Worm (Caenorhabditis elegans) whole organism, young adult: Measurements from ENCODE around the gene irld-18.

Experiments
- B0261.1 ChIP-seq: sonication (generic microtip); optimal IDR thresholded peaks from 2 replicates; lab custom pipeline; 2016; ENCODE audit warnings: mild to moderate bottlenecking, missing genetic modification characterization, moderate library complexity, missing compliant biosample characterization
- C17E4.6 ChIP-seq: fragments of 200-800 bp; sonication (Bioruptor generic); IDR thresholded peaks from 2 replicates; pipeline ENCODE4 v1.3.6; 2022; ENCODE audit warnings: missing genetic modification reagents, missing genetic modification characterization, missing compliant biosample characterization
- D2030.7 ChIP-seq: fragments of 200-800 bp; sonication (Bioruptor generic); IDR thresholded peaks from 2 replicates; pipeline ENCODE4 v1.3.6; 2022; ENCODE audit warnings: missing genetic modification reagents, missing genetic modification characterization, missing compliant biosample characterization
- F37B4.10 ChIP-seq: fragments of 200-800 bp; sonication (Bioruptor generic); IDR thresholded peaks from 2 replicates; pipeline ENCODE4 v1.3.6; 2022; ENCODE audit warnings: missing genetic modification characterization, missing compliant biosample characterization
- F57A8.1 ChIP-seq: fragments of 200-800 bp; sonication (Bioruptor generic); optimal IDR thresholded peaks from 2 replicates; lab custom pipeline; 2018; ENCODE audit warnings: mild to moderate bottlenecking, missing genetic modification characterization, moderate library complexity, missing compliant biosample characterization
- F57C9.4 ChIP-seq: sonication (generic microtip); optimal IDR thresholded peaks from 2 replicates; lab custom pipeline; 2017; ENCODE audit warnings: mild to moderate bottlenecking, missing genetic modification characterization, missing compliant biosample characterization
- K12H6.12 ChIP-seq: fragments of 200-800 bp; sonication (Bioruptor generic); optimal IDR thresholded peaks from 2 replicates; lab custom pipeline; 2018; ENCODE audit warnings: mild to moderate bottlenecking, missing genetic modification characterization, missing compliant biosample characterization
- Y53F4B.3 ChIP-seq: fragments of 200-800 bp; sonication (Bioruptor generic); IDR thresholded peaks from 2 replicates; pipeline ENCODE4 v1.3.6; 2022; ENCODE audit warnings: missing genetic modification reagents, missing genetic modification characterization, missing compliant biosample characterization
- ccch-3 ChIP-seq: fragments of 200-800 bp; sonication (Bioruptor generic); optimal IDR thresholded peaks from 2 replicates; lab custom pipeline; 2018; ENCODE audit warnings: mild to moderate bottlenecking, missing genetic modification characterization, missing compliant biosample characterization
- fkh-3 ChIP-seq: sonication (generic microtip); optimal IDR thresholded peaks from 2 replicates; lab custom pipeline; 2016; ENCODE audit warnings: mild to moderate bottlenecking, missing genetic modification characterization, missing compliant biosample characterization
- let-607 ChIP-seq, 2 experiments: fragments of 200-800 bp in 1 of 2; sonication (Bioruptor generic) in 1 of 2; sonication (generic microtip) in 1 of 2; optimal IDR thresholded peaks; 2 replicates each; lab custom pipeline; 2016 to 2018; ENCODE audit warnings: mild to moderate bottlenecking in 2 of 2, missing compliant biosample characterization in 2 of 2, missing genetic modification characterization in 2 of 2, moderate library complexity in 2 of 2, missing genotype in 1 of 2
- xnd-1 ChIP-seq: sonication (generic microtip); optimal IDR thresholded peaks from 2 replicates; lab custom pipeline; 2016; ENCODE audit warnings: missing genotype, missing genetic modification reagents, missing genetic modification characterization, missing compliant biosample characterization

- TF ChIP-seq let-607 (tag; optimal IDR thresholded peaks at IDR 0.05; lab: Kevin White, UChicago) (no peak), F37B4.10 (GFP tag; lab: Robert Waterston, UW) (no peak), xnd-1 (tag; lab: Kevin White, UChicago) (no peak), ccch-3 (GFP tag; lab: Kevin White, UChicago) (no peak), F57A8.1 (GFP tag; lab: Kevin White, UChicago) (no peak), fkh-3 (tag; lab: Kevin White, UChicago) (no peak), Y53F4B.3 (GFP tag; lab: Robert Waterston, UW) (no peak), K12H6.12 (tag; lab: Kevin White, UChicago) (no peak), F57C9.4 (tag; lab: Kevin White, UChicago) (no peak), D2030.7 (GFP tag; lab: Robert Waterston, UW) (no peak), C17E4.6 (GFP tag; lab: Robert Waterston, UW) (no peak), B0261.1 (tag; lab: Kevin White, UChicago) (no peak)
Measured at ce11 chrIV:14530031-14530430, 50.8 kb downstream of the irld-18 start.
